Worm (Caenorhabditis elegans): ENCODE results near the gene C29F9.5.

C29F9.5 gene

ce11 chrIII:87183-87582 lies 30.1 kb upstream of the C29F9.5 start, which contains the start of the genes F54C4.4 and mrpl-40:
TSS of gene F54C4.4 (minus strand) at chrIII:87381.
TSS of gene mrpl-40 (plus strand) at chrIII:87559.
- peak; percentile 3 for TF ChIP-seq nhr-237 (tag; optimal IDR thresholded peaks at IDR 0.05)
- TF ChIP-seq M03D4.4 (tag; optimal IDR thresholded peaks at IDR 0.05) = no peak
- TF ChIP-seq lsy-2 (tag; optimal IDR thresholded peaks at IDR 0.05) = peak; percentile 49
- peak; percentile 41 for TF ChIP-seq mep-1 (tag; optimal IDR thresholded peaks at IDR 0.05)
- TF ChIP-seq ces-1 (GFP tag; optimal IDR thresholded peaks at IDR 0.05) = peak; percentile 81
- peak; percentile 9 for TF ChIP-seq lin-13 (tag; optimal IDR thresholded peaks at IDR 0.05)
- peak; percentile 79 for TF ChIP-seq ceh-39 (tag; optimal IDR thresholded peaks at IDR 0.05)
- no peak for TF ChIP-seq nhr-2 (tag; optimal IDR thresholded peaks at IDR 0.05)
- TF ChIP-seq pha-4 (tag; optimal IDR thresholded peaks at IDR 0.05) = peak; percentile 50

- TF ChIP-seq flh-1 (GFP tag; optimal IDR thresholded peaks at IDR 0.05) = peak; percentile 9
- no peak for TF ChIP-seq drap-1 (GFP tag; optimal IDR thresholded peaks at IDR 0.05)
- TF ChIP-seq lsy-2 (tag; optimal IDR thresholded peaks at IDR 0.05) = no peak
- no peak for TF ChIP-seq unc-120 (tag; optimal IDR thresholded peaks at IDR 0.05; ENCODE audit: poor library complexity, severe bottlenecking)
- no peak for TF ChIP-seq sem-2 (GFP tag; optimal IDR thresholded peaks at IDR 0.05)
- no peak for TF ChIP-seq nhr-12 (tag; optimal IDR thresholded peaks at IDR 0.05)
- TF ChIP-seq M03D4.4 (tag; optimal IDR thresholded peaks at IDR 0.05) = peak; percentile 51
- no peak for TF ChIP-seq elt-1 (tag; optimal IDR thresholded peaks at IDR 0.05; ENCODE audit: borderline replicate concordance, insufficient read depth)
- TF ChIP-seq mab-5 (tag; optimal IDR thresholded peaks at IDR 0.05) = no peak
- no peak for TF ChIP-seq ceh-39 (tag; optimal IDR thresholded peaks at IDR 0.05)
- no peak for TF ChIP-seq ceh-43 (GFP tag; optimal IDR thresholded peaks at IDR 0.05)
- no peak for TF ChIP-seq pha-4 (tag; optimal IDR thresholded peaks at IDR 0.05)
- no peak for TF ChIP-seq zip-8 (tag; optimal IDR thresholded peaks at IDR 0.05)
- TF ChIP-seq elt-3 (tag; optimal IDR thresholded peaks at IDR 0.05) = no peak
- TF ChIP-seq unc-39 (tag; optimal IDR thresholded peaks at IDR 0.05) = no peak
- no peak for TF ChIP-seq ztf-11 (tag; optimal IDR thresholded peaks at IDR 0.05)
- TF ChIP-seq ces-1 (GFP tag; optimal IDR thresholded peaks at IDR 0.05) = no peak
- no peak for TF ChIP-seq bed-3 (GFP tag; optimal IDR thresholded peaks at IDR 0.05)
- TF ChIP-seq ham-2 (GFP tag; optimal IDR thresholded peaks at IDR 0.05) = no peak
- peak; percentile 48 for TF ChIP-seq tbx-8 (GFP tag; optimal IDR thresholded peaks at IDR 0.05)
- no peak for TF ChIP-seq snpc-4 (tag; optimal IDR thresholded peaks at IDR 0.05)
- TF ChIP-seq nhr-2 (tag; optimal IDR thresholded peaks at IDR 0.05) = no peak
- no peak for TF ChIP-seq nhr-28 (tag; optimal IDR thresholded peaks at IDR 0.05)
- peak; percentile 54 for TF ChIP-seq ceh-83 (GFP tag; optimal IDR thresholded peaks at IDR 0.05)
- TF ChIP-seq nhr-237 (tag; optimal IDR thresholded peaks at IDR 0.05) = no peak
- peak; percentile 60 for TF ChIP-seq cnd-1 (tag; optimal IDR thresholded peaks at IDR 0.05)
- TF ChIP-seq nhr-76 (tag; optimal IDR thresholded peaks at IDR 0.05) = no peak
- no peak for TF ChIP-seq unc-62 (GFP tag; optimal IDR thresholded peaks at IDR 0.05)
- TF ChIP-seq mls-2 (tag; optimal IDR thresholded peaks at IDR 0.05) = peak; percentile 49
- TF ChIP-seq lin-13 (tag; optimal IDR thresholded peaks at IDR 0.05) = no peak
- no peak for TF ChIP-seq lin-32 (GFP tag; optimal IDR thresholded peaks at IDR 0.05)
- peak; percentile 4 for TF ChIP-seq mep-1 (tag; optimal IDR thresholded peaks at IDR 0.05)
- TF ChIP-seq sptf-1 (tag; optimal IDR thresholded peaks at IDR 0.05) = peak; percentile 26
- no peak for TF ChIP-seq hlh-1 (tag; optimal IDR thresholded peaks at IDR 0.05)
- no peak for TF ChIP-seq blmp-1 (tag; optimal IDR thresholded peaks at IDR 0.05)
Measured at ce11 chrIII:89155-89554, 28.2 kb upstream of the C29F9.5 start.

ce11 chrIII:92247-92646 lies 25.1 kb upstream of the C29F9.5 start:
- no peak for TF ChIP-seq mep-1 (tag; optimal IDR thresholded peaks at IDR 0.05)
- no peak for TF ChIP-seq hlh-1 (tag; optimal IDR thresholded peaks at IDR 0.05)
- no peak for TF ChIP-seq tbx-8 (GFP tag; optimal IDR thresholded peaks at IDR 0.05)
- TF ChIP-seq ztf-11 (tag; optimal IDR thresholded peaks at IDR 0.05) = no peak
- TF ChIP-seq unc-120 (tag; optimal IDR thresholded peaks at IDR 0.05; ENCODE audit: poor library complexity, severe bottlenecking) = no peak
- TF ChIP-seq snpc-4 (tag; optimal IDR thresholded peaks at IDR 0.05) = no peak
- TF ChIP-seq lsy-2 (tag; optimal IDR thresholded peaks at IDR 0.05) = no peak
- TF ChIP-seq mls-2 (tag; optimal IDR thresholded peaks at IDR 0.05) = no peak
- no peak for TF ChIP-seq M03D4.4 (tag; optimal IDR thresholded peaks at IDR 0.05)
- no peak for TF ChIP-seq ces-1 (GFP tag; optimal IDR thresholded peaks at IDR 0.05)
- no peak for TF ChIP-seq ceh-83 (GFP tag; optimal IDR thresholded peaks at IDR 0.05)
- TF ChIP-seq nhr-76 (tag; optimal IDR thresholded peaks at IDR 0.05) = no peak

Measured in whole organism, mixed stage, embryonic.